Worm (Caenorhabditis elegans): ENCODE measurements around the gene F54D10.8.

Gene F54D10.8

ce11 chrII:3815445-3816208 is 12.1 kb downstream of the F54D10.8 start:
- TF ChIP-seq F13C5.2 (tag; optimal IDR thresholded peaks at IDR 0.05) (no peak), tbx-37 (GFP tag; conservative IDR thresholded peaks at IDR 0.05) (no peak), pes-1 (GFP tag; IDR thresholded peaks at IDR 0.05) (no peak), sea-1 (GFP tag; conservative IDR thresholded peaks at IDR 0.05) (no peak), B0310.2 (tag; optimal IDR thresholded peaks at IDR 0.05) (no peak), scrt-1 (GFP tag; IDR thresholded peaks at IDR 0.05) (no peak), hnd-1 (tag; optimal IDR thresholded peaks at IDR 0.05) (no peak), tra-4 (tag; optimal IDR thresholded peaks at IDR 0.05) (no peak), ceh-36 (tag; optimal IDR thresholded peaks at IDR 0.05) (no peak), hmbx-1 (tag; optimal IDR thresholded peaks at IDR 0.05) (no peak), aly-1 (tag; optimal IDR thresholded peaks at IDR 0.05) (no peak), ama-1 (optimal IDR thresholded peaks at IDR 0.05) (no peak), hmg-4 (GFP tag; optimal IDR thresholded peaks at IDR 0.05) (no peak), ets-7 (tag; optimal IDR thresholded peaks at IDR 0.05) (no peak), ceh-13 (GFP tag; optimal IDR thresholded peaks at IDR 0.05) (no peak)

DNA sequence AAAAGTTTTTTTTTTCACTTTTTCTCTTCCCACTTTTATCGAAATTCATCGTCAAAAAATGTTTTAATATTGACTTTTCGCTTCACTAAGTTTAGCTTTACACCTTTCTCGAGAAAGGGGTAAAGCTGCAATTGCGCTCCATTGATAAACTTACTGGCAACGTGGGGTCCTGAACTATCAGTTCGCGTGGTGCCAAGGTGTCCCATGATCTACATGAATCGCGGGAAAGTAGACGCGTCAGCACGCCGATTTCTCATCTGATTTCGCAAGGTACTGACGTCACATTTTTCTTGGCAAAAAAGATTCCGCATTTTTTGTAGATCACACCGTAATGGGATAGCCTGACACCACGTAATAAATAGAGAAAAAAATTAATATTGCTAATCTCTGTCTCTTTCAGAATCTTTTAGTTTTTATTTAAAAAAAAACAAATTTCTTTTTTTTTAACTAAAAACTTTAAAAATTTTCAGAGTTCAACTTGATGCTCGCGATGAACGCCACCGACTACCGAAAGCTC is 15.8 kb downstream of the F54D10.8 start, which contains the start of gene lido-15:
lido-15 (plus strand) TSS at position 467 of the 517 bp plus-strand sequence.
- TF ChIP-seq pes-1 (GFP tag; IDR thresholded peaks at IDR 0.05) (no peak), ceh-13 (GFP tag; optimal IDR thresholded peaks at IDR 0.05) (no peak), ceh-36 (tag; optimal IDR thresholded peaks at IDR 0.05) (no peak), sea-1 (GFP tag; conservative IDR thresholded peaks at IDR 0.05) (no peak), hnd-1 (tag; optimal IDR thresholded peaks at IDR 0.05) (no peak), scrt-1 (GFP tag; IDR thresholded peaks at IDR 0.05) (no peak), hmbx-1 (tag; optimal IDR thresholded peaks at IDR 0.05) (no peak), ets-7 (tag; optimal IDR thresholded peaks at IDR 0.05) (no peak), ama-1 (optimal IDR thresholded peaks at IDR 0.05) (no peak)

ce11 chrII:3810550-3810949 is 17.2 kb downstream of the F54D10.8 start:
- TF ChIP-seq hmbx-1 (tag; optimal IDR thresholded peaks at IDR 0.05), result no peak
- no peak for TF ChIP-seq B0310.2 (tag; optimal IDR thresholded peaks at IDR 0.05)
- TF ChIP-seq ceh-36 (tag; optimal IDR thresholded peaks at IDR 0.05), result no peak
- TF ChIP-seq tbx-11 (GFP tag; IDR thresholded peaks at IDR 0.05), result no peak
- no peak for TF ChIP-seq ceh-13 (GFP tag; optimal IDR thresholded peaks at IDR 0.05)
- TF ChIP-seq pes-1 (GFP tag; IDR thresholded peaks at IDR 0.05), result no peak
- TF ChIP-seq hnd-1 (tag; optimal IDR thresholded peaks at IDR 0.05), result no peak
- TF ChIP-seq ets-7 (tag; optimal IDR thresholded peaks at IDR 0.05), result no peak
- TF ChIP-seq tbx-37 (GFP tag; conservative IDR thresholded peaks at IDR 0.05), result no peak
- TF ChIP-seq tra-4 (tag; optimal IDR thresholded peaks at IDR 0.05), result no peak
- TF ChIP-seq F13C5.2 (tag; optimal IDR thresholded peaks at IDR 0.05), result no peak
- TF ChIP-seq hmg-4 (GFP tag; optimal IDR thresholded peaks at IDR 0.05), result no peak
- TF ChIP-seq sea-1 (GFP tag; conservative IDR thresholded peaks at IDR 0.05), result no peak
- TF ChIP-seq aly-1 (tag; optimal IDR thresholded peaks at IDR 0.05), result no peak
- TF ChIP-seq ama-1 (optimal IDR thresholded peaks at IDR 0.05), result no peak
- no peak for TF ChIP-seq flt-1 (GFP tag; IDR thresholded peaks at IDR 0.05)
- no peak for TF ChIP-seq scrt-1 (GFP tag; IDR thresholded peaks at IDR 0.05)

- TF ChIP-seq ets-7 (tag; optimal IDR thresholded peaks at IDR 0.05) (no peak), F13C5.2 (tag; optimal IDR thresholded peaks at IDR 0.05) (no peak), hmg-4 (GFP tag; optimal IDR thresholded peaks at IDR 0.05) (no peak), ceh-13 (GFP tag; optimal IDR thresholded peaks at IDR 0.05) (no peak), ama-1 (optimal IDR thresholded peaks at IDR 0.05) (no peak), flt-1 (GFP tag; IDR thresholded peaks at IDR 0.05) (no peak), tbx-37 (GFP tag; conservative IDR thresholded peaks at IDR 0.05) (no peak), sea-1 (GFP tag; conservative IDR thresholded peaks at IDR 0.05) (no peak)
Observed at ce11 chrII:3808643-3809042, 19.1 kb downstream of the F54D10.8 start.

DNA sequence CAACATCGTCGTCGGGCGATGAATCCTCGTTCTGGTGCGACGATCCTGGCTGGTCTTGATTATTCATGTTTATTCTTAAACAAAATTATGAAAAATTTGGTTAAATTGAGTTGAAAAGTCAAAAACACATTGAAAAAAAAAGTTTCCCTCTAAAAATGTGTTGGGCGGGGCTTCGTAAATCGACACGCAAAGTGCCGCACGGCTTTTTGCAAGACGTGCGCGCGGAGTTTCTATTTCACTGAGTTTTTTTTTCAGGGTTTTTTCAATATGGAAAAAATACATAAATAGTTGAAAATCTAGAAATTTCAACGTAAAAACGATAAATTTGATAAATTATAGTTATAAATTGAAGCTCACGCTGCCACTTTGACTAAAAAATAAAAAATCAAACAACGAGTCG is 19.6 kb downstream of the F54D10.8 start, which contains the start of gene F54D10.5:
F54D10.5 (minus strand) TSS at position 74 of the 400 bp plus-strand sequence.
- no peak for TF ChIP-seq ceh-36 (tag; optimal IDR thresholded peaks at IDR 0.05)
- no peak for TF ChIP-seq aly-1 (tag; optimal IDR thresholded peaks at IDR 0.05)
- TF ChIP-seq pes-1 (GFP tag; IDR thresholded peaks at IDR 0.05), result peak; percentile 29; the same call in 1 of the 2 replicates
- no peak for TF ChIP-seq hmg-4 (GFP tag; optimal IDR thresholded peaks at IDR 0.05)
- peak; percentile 14; the same call in 1 of the 2 replicates for TF ChIP-seq flt-1 (GFP tag; IDR thresholded peaks at IDR 0.05)
- peak; percentile 45 for TF ChIP-seq F13C5.2 (tag; optimal IDR thresholded peaks at IDR 0.05)
- no peak for TF ChIP-seq B0310.2 (tag; optimal IDR thresholded peaks at IDR 0.05)
- no peak for TF ChIP-seq tra-4 (tag; optimal IDR thresholded peaks at IDR 0.05)
- no peak for TF ChIP-seq ama-1 (optimal IDR thresholded peaks at IDR 0.05)
- no peak for TF ChIP-seq tbx-11 (GFP tag; IDR thresholded peaks at IDR 0.05)

ce11 chrII:3806964-3807363 is 20.7 kb downstream of the F54D10.8 start, which contains the start of gene F54D10.4:
Gene F54D10.4, minus strand, starts transcription at chrII:3807064.
- TF ChIP-seq pes-1 (GFP tag; IDR thresholded peaks at IDR 0.05) (no peak), ceh-13 (GFP tag; optimal IDR thresholded peaks at IDR 0.05) (no peak), sea-1 (GFP tag; conservative IDR thresholded peaks at IDR 0.05) (no peak), tra-4 (tag; optimal IDR thresholded peaks at IDR 0.05) (no peak), tbx-37 (GFP tag; conservative IDR thresholded peaks at IDR 0.05) (no peak), ceh-36 (tag; optimal IDR thresholded peaks at IDR 0.05) (no peak), ets-7 (tag; optimal IDR thresholded peaks at IDR 0.05) (no peak), flt-1 (GFP tag; IDR thresholded peaks at IDR 0.05) (no peak), hnd-1 (tag; optimal IDR thresholded peaks at IDR 0.05) (no peak), B0310.2 (tag; optimal IDR thresholded peaks at IDR 0.05) (no peak), F13C5.2 (tag; optimal IDR thresholded peaks at IDR 0.05) (no peak), aly-1 (tag; optimal IDR thresholded peaks at IDR 0.05) (no peak), hmbx-1 (tag; optimal IDR thresholded peaks at IDR 0.05) (no peak), hmg-4 (GFP tag; optimal IDR thresholded peaks at IDR 0.05) (no peak), ama-1 (optimal IDR thresholded peaks at IDR 0.05) (no peak), tbx-11 (GFP tag; IDR thresholded peaks at IDR 0.05) (no peak), scrt-1 (GFP tag; IDR thresholded peaks at IDR 0.05) (no peak)

ce11 chrII:3805518-3805917 is 22.2 kb downstream of the F54D10.8 start:
- TF ChIP-seq B0310.2 (tag; optimal IDR thresholded peaks at IDR 0.05) (no peak), ama-1 (optimal IDR thresholded peaks at IDR 0.05) (no peak), sea-1 (GFP tag; conservative IDR thresholded peaks at IDR 0.05) (no peak), tbx-11 (GFP tag; IDR thresholded peaks at IDR 0.05) (no peak), hmg-4 (GFP tag; optimal IDR thresholded peaks at IDR 0.05) (no peak), pes-1 (GFP tag; IDR thresholded peaks at IDR 0.05) (no peak), ceh-13 (GFP tag; optimal IDR thresholded peaks at IDR 0.05) (no peak), ets-7 (tag; optimal IDR thresholded peaks at IDR 0.05) (no peak)

Measured in whole organism, early embryonic.